Fruit fly (Drosophila melanogaster) whole organism, wandering third instar larva: Measurements from ENCODE around the gene Pmi.

Source experiments
- Myc ChIP-seq: fragments of >200 bp; optimal IDR thresholded peaks from 2 replicates; lab custom pipeline; 2017
- Rel ChIP-seq, 2 experiments: fragments of 200-800 bp; sonication (Bioruptor generic) in 1 of 2; optimal IDR thresholded peaks; 2 replicates in 1 of 2; 3 replicates in 1 of 2; lab custom pipeline; 2016 to 2019; ENCODE audit warnings: mild to moderate bottlenecking in 2 of 2, missing biosample characterization in 2 of 2, missing genetic modification characterization in 2 of 2, moderate library complexity in 1 of 2
- Vsx2 ChIP-seq: fragments of 200-300, 225-300 bp; sonication (Bioruptor generic); optimal IDR thresholded peaks from 2 replicates; lab custom pipeline; 2018; ENCODE audit warnings: missing biosample characterization, missing genetic modification characterization; ENCODE audit not compliant: partially characterized antibody
- ey ChIP-seq: fragments of 200-800 bp; sonication (Bioruptor generic); optimal IDR thresholded peaks from 2 replicates; lab custom pipeline; 2016; ENCODE audit warnings: missing biosample characterization, missing genetic modification characterization
- h ChIP-seq: fragments of 200-800 bp; sonication (Bioruptor generic); optimal IDR thresholded peaks from 3 replicates; lab custom pipeline; 2016; ENCODE audit warnings: missing biosample characterization, mild to moderate bottlenecking, missing genetic modification characterization
- lola ChIP-seq: fragments of >200 bp; optimal IDR thresholded peaks from 2 replicates; lab custom pipeline; 2017; ENCODE audit warnings: missing biosample characterization, missing genetic modification characterization

dm6 chr3L:5796493-5796998, 16.7 kb downstream of the Pmi start, which contains the start of gene Tektin-C:
- TF ChIP-seq Myc (lab: Kevin White, UChicago) (no peak), lola (no peak), Vsx2 (GFP tag; lab: Kevin White, UChicago) (no peak), Rel (GFP tag; optimal IDR thresholded peaks at IDR 0.05; lab: Kevin White, UChicago) (no peak), Rel (tag; optimal IDR thresholded peaks at IDR 0.05; lab: Kevin White, UChicago) (no peak), ey (GFP tag; lab: Kevin White, UChicago) (no peak), h (GFP tag; lab: Kevin White, UChicago) (no peak)
